Worm (Caenorhabditis elegans) whole organism, early embryonic: ENCODE results near the gene cdh-12.

Experiments used
- ama-1 ChIP-seq: fragments of 150-350 bp; optimal IDR thresholded peaks from 2 replicates; lab custom pipeline; 2014
- ceh-36 ChIP-seq: sonication (generic microtip); optimal IDR thresholded peaks from 2 replicates; lab custom pipeline; 2016; ENCODE audit warnings: missing genetic modification characterization, inconsistent platforms, missing compliant biosample characterization
- flt-1 ChIP-seq: fragments of 200-800 bp; sonication (Bioruptor generic); IDR thresholded peaks from 2 replicates; pipeline ENCODE4 v1.3.6; 2022; ENCODE audit warnings: missing genetic modification characterization, missing compliant biosample characterization
- scrt-1 ChIP-seq: fragments of 200-800 bp; sonication (Bioruptor generic); IDR thresholded peaks from 2 replicates; pipeline ENCODE4 v1.3.6; 2022; ENCODE audit warnings: missing genetic modification characterization, missing compliant biosample characterization

ce11 chrIII:1225595-1225994 is 73.8 kb downstream of the cdh-12 start:
- TF ChIP-seq ama-1 (lab: Kevin White, UChicago): no peak
- no peak for TF ChIP-seq scrt-1 (GFP tag; lab: Robert Waterston, UW)
- no peak for TF ChIP-seq ceh-36 (tag; lab: Kevin White, UChicago)
- TF ChIP-seq flt-1 (GFP tag; lab: Robert Waterston, UW): no peak
